Fruit fly (Drosophila melanogaster): ENCODE results near the gene CG32085.

- TF ChIP-seq CG16779 (tag; optimal IDR thresholded peaks at IDR 0.05) (peak; percentile 24), CG31627 (GFP tag; optimal IDR thresholded peaks at IDR 0.05) (no peak)
Measured at dm6 chr3L:11656189-11656588, 24.0 kb downstream of the CG32085 start.

All from whole organism, prepupa.